Fruit fly (Drosophila melanogaster): ENCODE measurements around the gene nau.

The nau gene

dm6 chr3R:23752728-23753127 lies 34.6 kb upstream of the nau start, which contains the start of the genes RanBP3 and Rpt5 (continued):
- no peak for TF ChIP-seq Tbp (GFP tag; optimal IDR thresholded peaks at IDR 0.05)
- TF ChIP-seq CG8765 (GFP tag; IDR thresholded peaks at IDR 0.05): no peak
- no peak for TF ChIP-seq ab (GFP tag; optimal IDR thresholded peaks at IDR 0.05)
- no peak for TF ChIP-seq CG8388 (GFP tag; optimal IDR thresholded peaks at IDR 0.05)
- no peak for TF ChIP-seq B-H1 (GFP tag; IDR thresholded peaks at IDR 0.05)
- TF ChIP-seq Bgb (GFP tag; IDR thresholded peaks at IDR 0.05; ENCODE audit: partially characterized antibody): peak; percentile 90
- no peak for TF ChIP-seq CG13123 (GFP tag; optimal IDR thresholded peaks at IDR 0.05)
- TF ChIP-seq grau (tag; optimal IDR thresholded peaks at IDR 0.05): peak; percentile 41
- peak; percentile 80 for TF ChIP-seq hbn (GFP tag; IDR thresholded peaks at IDR 0.05; ENCODE audit: partially characterized antibody)
- TF ChIP-seq stwl (tag; optimal IDR thresholded peaks at IDR 0.05): peak; percentile 93
- no peak for TF ChIP-seq CG6254 (GFP tag; optimal IDR thresholded peaks at IDR 0.05)
- peak in 1 of 3 experiments; percentile 2 for TF ChIP-seq Stat92E (GFP tag; optimal IDR thresholded peaks at IDR 0.05)
- peak; percentile 86 for TF ChIP-seq CHES-1-like (GFP tag; optimal IDR thresholded peaks at IDR 0.05)
- TF ChIP-seq Aef1 (GFP tag; IDR thresholded peaks at IDR 0.05): 0 out of 3 replicates have a peak, but pooled peaks have one; percentile 16
- TF ChIP-seq Hr51 (GFP tag; optimal IDR thresholded peaks at IDR 0.05): peak in 1 of 2 experiments; percentile 56
- TF ChIP-seq CG9727 (GFP tag; optimal IDR thresholded peaks at IDR 0.05): no peak
- peak; percentile 36 for TF ChIP-seq chn (GFP tag; optimal IDR thresholded peaks at IDR 0.05)
- 0 out of 3 replicates have a peak, but pooled peaks have one; percentile 42 for TF ChIP-seq CG11695 (GFP tag; IDR thresholded peaks at IDR 0.05)
- TF ChIP-seq Lhr (GFP tag; optimal IDR thresholded peaks at IDR 0.05): no peak
- TF ChIP-seq CG2120 (GFP tag; optimal IDR thresholded peaks at IDR 0.05): peak; percentile 84
- TF ChIP-seq CrebB (tag; optimal IDR thresholded peaks at IDR 0.05): peak; percentile 49
- no peak for TF ChIP-seq bowl (GFP tag; IDR thresholded peaks at IDR 0.05)
- TF ChIP-seq ems (GFP tag; optimal IDR thresholded peaks at IDR 0.05): no peak
- peak in 1 of 2 experiments; percentile 15 for TF ChIP-seq insv (GFP tag; optimal IDR thresholded peaks at IDR 0.05)
- no peak for TF ChIP-seq CG31365 (tag; optimal IDR thresholded peaks at IDR 0.05)
- TF ChIP-seq CG17385 (GFP tag; optimal IDR thresholded peaks at IDR 0.05): no peak
- TF ChIP-seq ara (GFP tag; IDR thresholded peaks at IDR 0.05): peak; percentile 49; the same call in 1 of the 2 replicates
- TF ChIP-seq grn (GFP tag; optimal IDR thresholded peaks at IDR 0.05): no peak
- TF ChIP-seq nerfin-1 (tag; optimal IDR thresholded peaks at IDR 0.05): peak; percentile 9
- no peak for TF ChIP-seq pnt (GFP tag; optimal IDR thresholded peaks at IDR 0.05)
- TF ChIP-seq inv (GFP tag; IDR thresholded peaks at IDR 0.05; ENCODE audit: partially characterized antibody): peak; percentile 70
- TF ChIP-seq dan (GFP tag; IDR thresholded peaks at IDR 0.05): no peak
- TF ChIP-seq so (GFP tag; IDR thresholded peaks at IDR 0.05): no peak
- peak; percentile 48 for TF ChIP-seq Fer3 (tag; optimal IDR thresholded peaks at IDR 0.05)
- TF ChIP-seq twi (tag; optimal IDR thresholded peaks at IDR 0.05): no peak
- TF ChIP-seq mirr (GFP tag; optimal IDR thresholded peaks at IDR 0.05): peak; percentile 44
- TF ChIP-seq cato (GFP tag; optimal IDR thresholded peaks at IDR 0.05; ENCODE audit: borderline replicate concordance): no peak
- no peak for TF ChIP-seq sug (tag; optimal IDR thresholded peaks at IDR 0.05)
- TF ChIP-seq ttk (GFP tag; IDR thresholded peaks at IDR 0.05): no peak; the same call in 1 of the 2 replicates
- TF ChIP-seq CG15479 (GFP tag; optimal IDR thresholded peaks at IDR 0.05): no peak
- no peak for TF ChIP-seq CG17802 (tag; optimal IDR thresholded peaks at IDR 0.05)
- peak; percentile 57 for TF ChIP-seq CG3281 (GFP tag; optimal IDR thresholded peaks at IDR 0.05)
- TF ChIP-seq stc (GFP tag; IDR thresholded peaks at IDR 0.05): no peak
- peak; percentile 42 for TF ChIP-seq kay (GFP tag; optimal IDR thresholded peaks at IDR 0.05)
- peak; percentile 8 for TF ChIP-seq D19B (GFP tag; optimal IDR thresholded peaks at IDR 0.05)
- TF ChIP-seq HmgZ (tag; optimal IDR thresholded peaks at IDR 0.05): peak; percentile 89
- no peak for TF ChIP-seq CG10274 (GFP tag; optimal IDR thresholded peaks at IDR 0.05)
- TF ChIP-seq vnd (GFP tag; IDR thresholded peaks at IDR 0.05; ENCODE audit: partially characterized antibody): peak; percentile 63
- TF ChIP-seq ftz-f1 (GFP tag; optimal IDR thresholded peaks at IDR 0.05): peak; percentile 63
- peak; percentile 37; the same call in 1 of the 2 replicates for TF ChIP-seq al (GFP tag; IDR thresholded peaks at IDR 0.05)
